Fruit fly (Drosophila melanogaster) whole organism, larva: ENCODE measurements around the gene E5.

ENCODE experiments used
- noc ChIP-seq: fragments of 200-800 bp; sonication (Bioruptor generic); optimal IDR thresholded peaks from 3 replicates; lab custom pipeline; 2019; ENCODE audit warnings: missing biosample characterization, mild to moderate bottlenecking, missing genetic modification characterization, moderate library complexity

E5 gene

DNA sequence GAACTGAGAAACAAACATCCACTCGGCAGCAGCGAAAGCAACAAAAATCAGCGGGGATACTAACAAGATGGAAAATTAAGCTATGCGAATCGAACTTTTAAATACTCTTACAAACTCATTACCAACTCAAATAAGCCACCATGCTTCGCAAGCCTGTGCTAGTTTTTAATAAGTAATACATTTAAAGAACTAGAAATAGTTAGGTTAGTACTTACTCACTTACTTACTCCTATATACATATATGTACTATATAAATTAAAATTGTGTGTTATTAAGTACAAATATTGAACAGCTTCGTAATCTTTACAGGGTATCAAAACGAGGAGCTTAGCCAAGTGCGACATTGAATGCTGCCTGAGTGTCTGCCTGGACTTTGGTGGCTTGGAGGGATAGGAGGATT is 23.7 kb downstream of the E5 start:
- TF ChIP-seq noc (tag; lab: Kevin White, UChicago), result no peak

DNA sequence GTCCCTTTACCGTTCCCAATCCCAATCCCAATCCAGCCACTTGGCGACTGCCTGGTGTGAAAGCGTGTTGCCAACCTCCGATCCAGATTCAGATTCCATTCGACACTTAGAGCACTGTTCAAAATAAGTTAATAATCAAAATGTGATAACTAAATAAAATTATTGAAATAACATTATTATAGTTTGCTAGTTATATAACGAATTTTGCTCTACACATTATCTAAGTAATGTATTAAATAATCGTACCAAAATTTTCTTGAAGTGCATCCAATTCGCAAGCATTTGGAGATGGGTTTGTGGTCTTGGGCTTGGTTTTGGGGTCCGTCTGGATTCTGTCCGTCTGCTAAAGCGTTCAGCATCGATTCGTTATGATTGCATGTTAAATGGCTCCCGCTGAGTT is 25.4 kb downstream of the E5 start:
- TF ChIP-seq noc (tag; lab: Kevin White, UChicago), result no peak

DNA sequence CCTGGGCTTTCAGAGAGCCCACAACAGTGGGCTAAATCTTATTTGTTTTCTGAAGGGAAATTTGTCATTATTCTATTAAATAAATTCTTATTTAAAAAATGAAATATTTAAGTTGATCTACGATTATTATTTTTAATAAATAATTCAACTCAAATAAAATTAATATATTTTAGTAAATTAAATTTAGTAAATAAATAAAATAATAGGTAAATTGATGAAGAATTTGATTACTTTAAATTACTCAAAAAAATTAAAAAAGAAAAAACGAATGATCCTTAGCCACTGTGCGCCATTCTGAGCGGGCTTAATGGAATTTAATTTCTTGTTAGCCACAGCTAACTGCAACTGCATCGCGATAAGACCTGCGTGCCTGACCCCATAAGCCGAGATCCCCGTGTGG is 26.4 kb downstream of the E5 start:
- TF ChIP-seq noc (tag; lab: Kevin White, UChicago), result no peak

DNA sequence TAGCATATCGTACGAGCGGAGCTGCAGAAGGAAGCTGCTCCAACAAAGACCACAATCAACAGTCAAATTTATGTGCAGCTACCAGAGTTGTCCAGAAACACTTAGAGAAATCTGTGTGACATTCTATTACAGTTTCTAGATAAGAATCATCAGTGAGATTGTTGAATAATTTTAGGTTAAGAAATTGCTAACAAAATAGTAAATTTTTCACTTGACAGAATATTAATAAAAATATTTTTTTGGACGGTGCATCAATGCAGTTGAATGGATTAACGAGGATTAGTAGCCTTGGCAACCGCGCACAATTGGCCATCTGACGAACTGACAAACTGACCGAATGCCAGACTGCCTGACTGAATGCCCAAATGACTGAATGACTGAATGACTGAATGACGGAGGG is 27.4 kb downstream of the E5 start:
- TF ChIP-seq noc (tag; lab: Kevin White, UChicago), result no peak

DNA sequence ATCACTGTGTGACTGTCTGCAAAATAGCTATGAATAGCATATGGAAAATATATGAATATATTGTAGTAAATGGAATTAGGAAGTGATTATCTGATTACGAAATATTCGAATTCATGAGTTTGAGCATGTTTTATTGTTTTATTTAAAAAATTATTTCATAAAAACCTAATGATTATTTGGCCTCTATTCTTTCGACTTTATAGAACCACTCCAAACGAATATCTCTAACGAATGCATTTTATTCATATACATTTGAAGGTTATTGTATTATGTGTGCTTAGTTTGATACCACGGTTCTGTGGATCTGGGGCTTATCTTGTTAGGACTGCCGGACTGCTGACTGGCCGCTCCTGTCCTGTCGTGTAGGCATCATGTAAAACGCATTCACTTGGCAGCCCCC is 28.8 kb downstream of the E5 start:
- no peak for TF ChIP-seq noc (tag; lab: Kevin White, UChicago)

DNA sequence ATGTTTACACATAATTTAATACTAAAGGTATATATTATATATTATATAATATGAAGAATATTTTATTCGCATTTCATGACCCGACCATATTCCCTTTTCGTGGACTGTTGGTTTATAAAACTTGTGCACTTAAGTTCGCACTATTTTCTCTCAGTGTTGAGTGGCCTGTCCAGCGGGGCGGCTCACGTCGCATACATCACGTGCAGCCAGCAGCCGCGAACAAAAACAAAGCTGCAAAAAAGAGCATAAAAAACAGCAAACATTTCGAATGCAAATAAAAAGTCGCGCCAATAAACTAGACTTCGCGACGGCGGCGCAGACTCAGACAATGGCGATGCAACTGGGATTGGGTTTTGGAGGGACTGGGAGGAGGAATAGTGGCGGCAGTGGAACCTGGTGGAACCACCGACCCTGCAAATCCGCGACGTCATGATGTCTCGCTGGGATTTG is 29.4 kb downstream of the E5 start:
- TF ChIP-seq noc (tag; lab: Kevin White, UChicago), result no peak

DNA sequence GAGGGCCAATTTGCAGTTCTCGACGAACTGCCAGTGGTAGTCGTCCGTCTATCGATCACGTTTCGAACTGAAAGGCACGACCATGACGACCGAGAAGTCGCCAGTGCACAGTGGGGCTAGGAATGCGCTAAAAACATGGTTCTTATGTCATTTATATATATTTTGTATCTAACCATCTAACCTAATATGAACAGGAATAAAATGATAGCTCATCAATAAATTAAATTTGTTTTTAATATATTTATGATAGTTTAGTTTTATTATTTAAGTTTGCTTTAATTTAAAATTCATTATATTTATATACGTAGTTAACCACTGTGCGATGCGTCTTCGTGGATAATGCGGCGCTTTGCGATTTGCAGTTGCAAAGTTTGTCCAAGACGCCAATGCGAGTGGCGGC is 31.1 kb downstream of the E5 start:
- TF ChIP-seq noc (tag; lab: Kevin White, UChicago), result no peak

DNA sequence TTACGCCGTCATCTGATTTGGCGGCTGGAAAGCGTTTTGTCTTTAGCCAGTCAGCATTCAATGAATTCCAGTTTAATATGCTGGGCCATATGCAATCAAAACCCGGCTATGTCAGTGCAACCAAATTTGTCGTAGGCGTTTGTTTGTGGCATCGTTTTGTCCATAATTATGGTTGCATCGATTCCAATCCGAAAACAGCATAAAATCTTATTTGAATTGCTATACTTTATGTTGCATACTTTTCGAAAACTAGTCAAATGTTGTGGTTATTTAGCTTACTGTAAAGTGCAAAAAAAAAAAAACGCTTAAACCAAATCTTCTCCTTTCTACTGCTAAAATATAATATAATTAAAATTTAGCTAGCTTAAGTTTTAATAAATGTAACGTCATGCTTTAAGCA is 32.2 kb downstream of the E5 start:
- no peak for TF ChIP-seq noc (tag; lab: Kevin White, UChicago)

DNA sequence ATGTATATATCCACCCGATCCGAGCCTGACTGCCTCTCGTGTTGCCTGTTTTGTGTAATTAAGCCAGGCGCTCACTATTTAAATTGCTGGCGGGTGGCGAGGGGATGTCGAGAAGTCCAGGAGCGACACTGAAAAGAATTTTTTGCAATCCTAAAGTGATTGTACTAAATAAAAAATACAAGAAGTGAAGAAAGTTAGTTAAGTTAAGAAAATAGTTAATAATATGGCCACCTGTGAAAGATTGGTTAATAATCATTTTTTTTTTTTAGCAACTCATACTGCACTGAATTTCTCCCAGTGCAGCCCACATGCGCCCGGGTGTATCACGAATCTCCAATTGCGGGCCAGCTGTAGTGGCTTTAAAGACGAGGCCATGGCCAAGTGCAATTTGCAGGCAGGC is 33.8 kb downstream of the E5 start:
- TF ChIP-seq noc (tag; lab: Kevin White, UChicago), result no peak

DNA sequence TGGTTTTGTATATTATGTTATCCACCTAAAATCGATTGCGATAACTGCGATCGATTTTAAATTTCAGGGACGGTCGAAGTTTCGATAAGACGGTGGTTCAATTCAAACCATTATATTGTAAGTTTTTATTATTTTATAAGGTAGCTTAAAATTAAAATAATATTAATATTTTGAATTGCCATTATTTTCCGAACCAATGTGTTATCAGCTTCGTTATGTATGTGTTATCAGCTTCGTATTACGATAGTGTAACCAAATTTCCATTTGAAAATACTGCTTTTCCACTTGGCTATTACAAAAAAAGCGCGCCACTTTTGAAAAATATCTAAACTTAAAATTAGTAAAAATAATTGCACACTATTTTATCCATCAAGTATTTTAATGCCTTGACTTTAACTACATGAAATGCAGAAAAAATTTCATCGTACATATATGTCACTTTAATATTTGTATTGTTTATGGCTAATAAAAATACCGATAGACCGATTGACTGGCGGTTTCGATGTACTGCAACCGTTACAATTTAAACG is 34.8 kb downstream of the E5 start, which contains the start of gene CG31495:
Gene CG31495, minus strand, starts transcription at position 52 of the 530 bp plus-strand sequence.
- TF ChIP-seq noc (tag; lab: Kevin White, UChicago), result no peak

DNA sequence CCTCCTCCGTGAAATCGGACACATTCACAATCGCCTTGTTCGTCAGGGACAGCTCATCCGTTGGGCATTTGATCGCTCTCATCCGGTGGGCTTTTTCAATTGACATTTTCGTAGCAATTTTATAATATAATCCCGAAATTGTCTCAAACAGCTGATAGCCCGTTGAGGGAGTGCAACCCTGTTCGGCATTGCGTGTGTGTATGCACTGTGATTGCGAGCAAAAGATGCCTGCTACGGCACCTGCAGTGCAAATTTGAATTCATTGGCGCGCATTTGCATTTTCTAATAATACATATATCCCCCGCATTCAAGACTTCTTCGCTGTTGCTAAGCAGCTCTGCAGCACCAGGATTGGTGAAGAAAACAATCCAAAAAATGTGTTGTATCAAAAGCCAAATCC is 36.9 kb downstream of the E5 start, which contains the start of gene Nsf2:
Gene Nsf2, minus strand, starts transcription at position 185 of the 400 bp plus-strand sequence.
- TF ChIP-seq noc (tag; lab: Kevin White, UChicago), result no peak

DNA sequence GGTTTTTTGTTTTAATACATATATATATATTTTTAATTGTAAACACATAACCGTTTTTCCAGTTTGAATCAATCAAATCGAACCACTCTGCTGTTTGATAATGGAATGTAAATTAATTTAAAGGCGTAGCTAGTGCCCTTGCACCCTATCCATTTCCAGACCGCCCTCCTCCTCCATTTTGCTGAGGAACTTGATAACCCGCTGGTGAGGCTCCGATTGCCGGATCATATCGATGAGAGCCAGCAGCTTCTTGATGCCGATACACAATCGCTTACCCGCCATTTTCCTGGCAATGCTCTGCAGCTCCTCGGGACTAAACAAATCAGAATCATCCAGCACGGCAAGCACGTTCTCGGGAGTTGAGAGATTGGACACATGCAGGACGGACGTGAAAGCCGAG is 40.2 kb downstream of the E5 start:
- no peak for TF ChIP-seq noc (tag; lab: Kevin White, UChicago)

DNA sequence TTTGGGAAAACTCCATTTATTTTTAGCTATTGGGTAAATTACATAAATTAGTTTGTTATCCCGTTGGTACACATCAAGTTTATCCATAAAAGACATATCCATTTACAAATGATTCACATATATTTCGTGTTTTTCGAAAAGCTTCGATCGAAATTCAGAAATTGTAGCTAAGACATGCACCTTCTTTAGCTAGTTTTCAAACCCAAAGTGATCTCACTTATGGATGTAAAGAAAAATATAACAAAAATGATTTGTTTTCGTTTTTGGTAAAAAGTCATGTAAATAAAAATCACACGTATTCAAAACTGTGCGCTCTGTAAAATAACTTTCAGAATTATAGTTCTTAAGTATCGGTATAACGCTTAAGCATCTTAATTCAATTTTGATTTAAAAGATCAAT is 41.2 kb downstream of the E5 start:
- TF ChIP-seq noc (tag; lab: Kevin White, UChicago), result no peak

DNA sequence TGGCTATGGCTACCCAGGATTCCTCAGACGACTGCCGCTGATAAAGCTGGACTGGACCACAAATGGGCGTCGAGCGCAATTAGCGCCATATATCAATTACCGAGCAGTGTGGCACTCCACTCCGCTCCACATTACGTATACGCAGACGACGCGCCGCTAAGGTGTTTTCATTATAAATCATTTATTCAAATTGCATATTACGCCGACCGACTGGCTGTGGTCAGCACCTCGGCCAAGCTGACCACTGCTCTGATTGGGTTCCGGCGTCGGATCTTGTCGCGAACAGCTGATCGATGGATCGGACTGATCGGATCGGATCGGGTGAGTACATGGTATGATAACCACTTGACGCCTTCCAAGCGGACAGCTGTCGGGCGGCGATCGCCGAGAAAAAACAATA is 41.8 kb downstream of the E5 start:
- TF ChIP-seq noc (tag; lab: Kevin White, UChicago), result no peak

DNA sequence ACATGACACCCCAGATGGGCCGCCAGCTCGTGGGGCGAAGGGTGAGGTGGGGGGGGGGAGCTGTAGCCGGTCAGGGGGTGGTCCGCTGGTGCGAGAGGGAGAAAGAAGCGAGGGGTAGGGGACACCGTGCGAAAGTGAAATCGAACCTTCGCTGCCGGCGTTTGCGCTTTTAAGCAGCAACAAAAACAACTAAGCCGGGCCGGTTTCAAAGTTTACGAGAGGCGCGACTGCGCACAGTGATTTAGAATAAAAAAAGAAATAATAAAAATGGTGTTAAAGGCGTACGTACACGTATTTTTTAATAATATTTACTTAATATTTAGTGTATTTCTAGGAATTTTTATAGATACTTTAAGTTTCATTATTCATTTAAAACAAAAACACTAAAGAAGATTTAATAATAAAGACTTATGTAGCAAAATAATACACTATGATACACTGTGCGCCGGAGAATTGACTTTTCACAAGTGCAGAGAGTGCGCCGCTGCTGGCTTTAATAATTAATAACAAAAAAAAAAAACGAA is 43.1 kb downstream of the E5 start:
- peak; percentile 43 for TF ChIP-seq noc (tag; lab: Kevin White, UChicago)

DNA sequence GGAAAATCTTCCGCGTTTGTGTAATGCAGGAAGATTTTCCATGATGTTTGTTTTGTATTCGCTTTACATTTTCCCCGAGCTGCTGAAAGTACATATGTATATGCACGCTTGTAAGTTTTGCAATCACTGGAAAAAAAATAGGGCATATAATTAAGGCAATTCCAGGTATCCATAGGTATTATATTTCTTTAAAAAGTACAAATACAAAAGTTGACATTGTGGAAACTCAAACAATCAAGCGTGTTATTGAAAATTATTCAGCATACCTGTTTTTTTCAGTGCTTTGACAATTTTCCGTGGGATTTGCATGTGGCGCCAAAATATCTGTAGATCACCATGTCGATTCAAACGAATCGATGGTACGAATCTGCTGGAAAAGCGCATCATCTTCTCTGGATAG is 43.7 kb downstream of the E5 start:
- no peak for TF ChIP-seq noc (tag; lab: Kevin White, UChicago)
